Worm (Caenorhabditis elegans): Measurements from ENCODE around the gene soc-1.

DNA sequence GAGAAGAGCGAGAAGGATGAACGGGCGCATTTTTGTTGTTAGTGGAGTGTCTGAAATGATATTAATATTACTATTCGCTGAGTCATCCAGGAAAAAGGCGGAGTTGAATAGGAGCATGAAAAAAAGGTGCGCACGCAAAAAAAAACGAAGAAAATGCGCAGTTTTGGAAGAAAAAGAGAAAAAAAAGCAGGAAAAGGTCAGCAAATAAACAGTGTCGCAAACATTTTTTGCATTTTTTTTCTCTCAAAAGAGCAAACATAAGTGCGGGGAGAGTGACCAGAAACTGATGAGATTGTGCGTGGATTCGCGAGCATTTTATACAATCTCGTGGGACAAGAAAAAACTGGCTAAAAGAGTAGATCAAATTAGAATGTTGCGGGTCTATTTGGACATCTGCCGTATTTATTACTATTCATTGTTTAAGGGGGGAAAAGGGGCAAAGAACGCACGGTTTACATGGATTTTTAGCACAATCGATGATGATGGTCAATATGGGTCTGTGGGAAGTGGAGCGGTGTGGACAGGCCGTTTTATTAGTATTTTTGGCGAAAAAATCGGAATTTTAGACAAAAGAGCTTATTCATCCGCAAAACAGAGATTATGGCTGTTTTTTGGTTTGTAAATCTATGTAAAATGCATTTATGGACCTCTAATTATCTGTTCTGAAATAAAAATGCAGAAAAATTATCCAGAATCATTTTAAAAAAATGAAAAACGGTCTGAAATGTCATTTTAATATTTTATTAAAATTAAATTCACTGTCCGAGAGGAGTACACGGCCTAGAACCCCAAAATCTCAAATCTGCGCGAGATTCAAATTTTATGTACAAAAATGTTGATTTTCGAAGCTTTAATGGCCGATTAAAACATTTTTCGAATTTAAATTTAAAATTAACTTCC lies 49.9 kb downstream of the soc-1 start, which contains the start of gene cpg-8:
- TF ChIP-seq elt-1 (tag; optimal IDR thresholded peaks at IDR 0.05), result no peak
- no peak for TF ChIP-seq R02D3.7 (tag; optimal IDR thresholded peaks at IDR 0.05)
- no peak for TF ChIP-seq nhr-12 (tag; optimal IDR thresholded peaks at IDR 0.05)
- TF ChIP-seq elt-3 (tag; optimal IDR thresholded peaks at IDR 0.05), result no peak
- no peak for TF ChIP-seq dmd-4 (tag; optimal IDR thresholded peaks at IDR 0.05)
- TF ChIP-seq crh-2 (tag; optimal IDR thresholded peaks at IDR 0.05), result no peak
- no peak for TF ChIP-seq unc-62 (GFP tag; optimal IDR thresholded peaks at IDR 0.05)
- TF ChIP-seq lin-11 (tag; optimal IDR thresholded peaks at IDR 0.05), result no peak
- no peak for TF ChIP-seq blmp-1 (tag; optimal IDR thresholded peaks at IDR 0.05; ENCODE audit: insufficient read depth)
- TF ChIP-seq egl-27 (tag; optimal IDR thresholded peaks at IDR 0.05), result no peak
- no peak for TF ChIP-seq nhr-11 (tag; optimal IDR thresholded peaks at IDR 0.05)
